Worm (Caenorhabditis elegans) whole organism, mixed stage, embryonic: Measurements from ENCODE around the gene Y116A8A.6.

Experiments used
- M03D4.4 ChIP-seq: sonication (generic microtip); optimal IDR thresholded peaks from 2 replicates; lab custom pipeline; 2017; ENCODE audit warnings: mild to moderate bottlenecking, missing genetic modification characterization, missing compliant biosample characterization
- bed-3 ChIP-seq: fragments of 200-800 bp; sonication (Bioruptor generic); optimal IDR thresholded peaks from 3 replicates; lab custom pipeline; 2018; ENCODE audit warnings: mild to moderate bottlenecking, missing genetic modification characterization, moderate library complexity, missing compliant biosample characterization
- blmp-1 ChIP-seq: fragments of 150-350 bp; optimal IDR thresholded peaks from 2 replicates; lab custom pipeline; 2014; ENCODE audit warnings: missing biosample characterization, missing genetic modification characterization
- ceh-39 ChIP-seq: fragments of 150-350 bp; optimal IDR thresholded peaks from 2 replicates; lab custom pipeline; 2014; ENCODE audit warnings: missing biosample characterization, missing genetic modification characterization
- ceh-43 ChIP-seq: fragments of 200-800 bp; sonication (Bioruptor generic); optimal IDR thresholded peaks from 2 replicates; lab custom pipeline; 2018; ENCODE audit warnings: mild to moderate bottlenecking, missing genetic modification characterization, moderate library complexity, missing compliant biosample characterization
- ceh-83 ChIP-seq: fragments of 200-800 bp; sonication (Bioruptor generic); optimal IDR thresholded peaks from 2 replicates; lab custom pipeline; 2018; ENCODE audit warnings: mild to moderate bottlenecking, missing genetic modification characterization, missing compliant biosample characterization
- ces-1 ChIP-seq: fragments of 150-350 bp; optimal IDR thresholded peaks from 2 replicates; lab custom pipeline; 2014; ENCODE audit warnings: missing biosample characterization, missing genetic modification reagents, missing genetic modification characterization
- cnd-1 ChIP-seq: fragments of 200-800 bp; sonication (Bioruptor generic); optimal IDR thresholded peaks from 2 replicates; lab custom pipeline; 2018; ENCODE audit warnings: mild to moderate bottlenecking, missing genetic modification characterization, missing compliant biosample characterization
- drap-1 ChIP-seq: fragments of 200-800 bp; sonication (Bioruptor generic); optimal IDR thresholded peaks from 3 replicates; lab custom pipeline; 2018; ENCODE audit warnings: mild to moderate bottlenecking, missing genetic modification characterization, missing compliant biosample characterization
- elt-1 ChIP-seq: sonication (generic microtip); optimal IDR thresholded peaks from 2 replicates; lab custom pipeline; 2017; ENCODE audit warnings: missing genetic modification characterization, mild to moderate bottlenecking, missing compliant biosample characterization, antibody characterized with exemption, moderate library complexity, borderline replicate concordance; ENCODE audit not compliant: insufficient read depth
- elt-3 ChIP-seq: fragments of 150-350 bp; optimal IDR thresholded peaks from 2 replicates; lab custom pipeline; 2014; ENCODE audit warnings: missing biosample characterization, missing genetic modification characterization
- flh-1 ChIP-seq: fragments of 200-800 bp; sonication (Bioruptor generic); optimal IDR thresholded peaks from 2 replicates; lab custom pipeline; 2018; ENCODE audit warnings: mild to moderate bottlenecking, missing genetic modification characterization, moderate library complexity, missing compliant biosample characterization
- ham-2 ChIP-seq: fragments of 200-800 bp; sonication (Bioruptor generic); optimal IDR thresholded peaks from 2 replicates; lab custom pipeline; 2018; ENCODE audit warnings: mild to moderate bottlenecking, missing genetic modification characterization, missing compliant biosample characterization
- hlh-1 ChIP-seq: fragments of 150-350 bp; optimal IDR thresholded peaks from 2 replicates; lab custom pipeline; 2014; ENCODE audit warnings: missing biosample characterization, missing genetic modification reagents, missing genetic modification characterization
- lin-13 ChIP-seq: fragments of 150-350 bp; optimal IDR thresholded peaks from 2 replicates; lab custom pipeline; 2014; ENCODE audit warnings: missing biosample characterization, missing genetic modification characterization
- lin-32 ChIP-seq: fragments of 200-800 bp; sonication (Bioruptor generic); optimal IDR thresholded peaks from 2 replicates; lab custom pipeline; 2018; ENCODE audit warnings: mild to moderate bottlenecking, missing genetic modification characterization, missing compliant biosample characterization
- lsy-2 ChIP-seq: fragments of 150-350 bp; optimal IDR thresholded peaks from 2 replicates; lab custom pipeline; 2014; ENCODE audit warnings: missing biosample characterization, missing genetic modification characterization
- mab-5 ChIP-seq: fragments of 150-350 bp; optimal IDR thresholded peaks from 2 replicates; lab custom pipeline; 2014; ENCODE audit warnings: missing biosample characterization, missing genetic modification characterization
- mep-1 ChIP-seq: fragments of 150-350 bp; optimal IDR thresholded peaks from 2 replicates; lab custom pipeline; 2017; ENCODE audit warnings: missing biosample characterization, missing genetic modification reagents, missing genetic modification characterization, inconsistent platforms
- mls-2 ChIP-seq: sonication (generic microtip); optimal IDR thresholded peaks from 2 replicates; lab custom pipeline; 2016; ENCODE audit warnings: mild to moderate bottlenecking, missing genetic modification characterization, moderate library complexity, missing compliant biosample characterization
- nhr-12 ChIP-seq: fragments of 150-350 bp; optimal IDR thresholded peaks from 2 replicates; lab custom pipeline; 2014; ENCODE audit warnings: missing biosample characterization, missing genetic modification characterization
- nhr-2 ChIP-seq: fragments of 150-350 bp; optimal IDR thresholded peaks from 2 replicates; lab custom pipeline; 2014; ENCODE audit warnings: missing biosample characterization, missing genetic modification characterization
- nhr-237 ChIP-seq: fragments of 150-350 bp; optimal IDR thresholded peaks from 2 replicates; lab custom pipeline; 2014; ENCODE audit warnings: missing biosample characterization, missing genetic modification characterization
- nhr-28 ChIP-seq: fragments of 150-350 bp; optimal IDR thresholded peaks from 2 replicates; lab custom pipeline; 2014; ENCODE audit warnings: missing biosample characterization, missing genetic modification characterization
- nhr-76 ChIP-seq: sonication (generic microtip); optimal IDR thresholded peaks from 2 replicates; lab custom pipeline; 2017; ENCODE audit warnings: missing biosample characterization, missing genetic modification characterization
- pha-4 ChIP-seq: fragments of 150-350 bp; optimal IDR thresholded peaks from 2 replicates; lab custom pipeline; 2018; ENCODE audit warnings: missing biosample characterization, missing genetic modification reagents, missing genetic modification characterization
- sem-2 ChIP-seq: fragments of 200-800 bp; sonication (Bioruptor generic); optimal IDR thresholded peaks from 2 replicates; lab custom pipeline; 2018; ENCODE audit warnings: mild to moderate bottlenecking, missing genetic modification characterization, missing compliant biosample characterization
- snpc-4 ChIP-seq: fragments of 150-350 bp; optimal IDR thresholded peaks from 2 replicates; lab custom pipeline; 2014; ENCODE audit warnings: missing biosample characterization, missing genetic modification characterization
- sptf-1 ChIP-seq: sonication (generic microtip); optimal IDR thresholded peaks from 2 replicates; lab custom pipeline; 2017; ENCODE audit warnings: mild to moderate bottlenecking, missing genetic modification characterization, moderate library complexity, missing compliant biosample characterization
- tbx-8 ChIP-seq: fragments of 200-800 bp; sonication (Bioruptor generic); optimal IDR thresholded peaks from 2 replicates; lab custom pipeline; 2018; ENCODE audit warnings: mild to moderate bottlenecking, missing genetic modification characterization, moderate library complexity, missing compliant biosample characterization
- unc-120 ChIP-seq: sonication (generic microtip); optimal IDR thresholded peaks from 2 replicates; lab custom pipeline; 2017; ENCODE audit warnings: missing genetic modification characterization, missing compliant biosample characterization; ENCODE audit not compliant: poor library complexity, severe bottlenecking
- unc-39 ChIP-seq: fragments of 150-350 bp; optimal IDR thresholded peaks from 2 replicates; lab custom pipeline; 2014; ENCODE audit warnings: missing biosample characterization, missing genetic modification characterization
- unc-62 ChIP-seq: fragments of 150-350 bp; optimal IDR thresholded peaks from 2 replicates; lab custom pipeline; 2014; ENCODE audit warnings: missing biosample characterization, missing genetic modification reagents, missing genetic modification characterization
- zip-8 ChIP-seq: fragments of 150-350 bp; optimal IDR thresholded peaks from 2 replicates; lab custom pipeline; 2014; ENCODE audit warnings: missing biosample characterization, missing genetic modification characterization
- ztf-11 ChIP-seq: fragments of 150-350 bp; optimal IDR thresholded peaks from 2 replicates; lab custom pipeline; 2014; ENCODE audit warnings: missing biosample characterization, missing genetic modification characterization

Y116A8A.6 gene

ce11 chrIV:16864876-16865275, 36.3 kb upstream of the Y116A8A.6 start:
- TF ChIP-seq unc-62 (GFP tag; lab: Kevin White, UChicago) (no peak), cnd-1 (tag; lab: Kevin White, UChicago) (no peak), flh-1 (no peak), blmp-1 (no peak), nhr-12 (tag; lab: Kevin White, UChicago) (no peak), nhr-2 (tag; lab: Kevin White, UChicago) (no peak), ceh-83 (GFP tag; lab: Kevin White, UChicago) (no peak), zip-8 (tag; lab: Kevin White, UChicago) (no peak), drap-1 (GFP tag; lab: Kevin White, UChicago) (no peak), ceh-39 (tag; lab: Kevin White, UChicago) (no peak), lin-32 (GFP tag; lab: Kevin White, UChicago) (no peak), elt-1 (tag; lab: Kevin White, UChicago) (no peak), nhr-28 (tag; lab: Kevin White, UChicago) (no peak), hlh-1 (tag; lab: Kevin White, UChicago) (no peak), snpc-4 (no peak), sem-2 (GFP tag; lab: Kevin White, UChicago) (no peak), elt-3 (tag; lab: Kevin White, UChicago) (no peak), mep-1 (tag; lab: Kevin White, UChicago) (no peak), lin-13 (no peak), ces-1 (GFP tag; lab: Kevin White, UChicago) (no peak)

- no peak for TF ChIP-seq flh-1
- TF ChIP-seq elt-1 (tag; lab: Kevin White, UChicago), result no peak
- TF ChIP-seq ceh-43 (GFP tag; lab: Kevin White, UChicago), result peak; percentile 76
- peak; percentile 78 for TF ChIP-seq M03D4.4 (tag; lab: Kevin White, UChicago)
- TF ChIP-seq mep-1 (tag; lab: Kevin White, UChicago), result peak; percentile 86
- TF ChIP-seq drap-1 (GFP tag; lab: Kevin White, UChicago), result peak; percentile 7
- TF ChIP-seq nhr-12 (tag; lab: Kevin White, UChicago), result no peak
- no peak for TF ChIP-seq nhr-2 (tag; lab: Kevin White, UChicago)
- TF ChIP-seq nhr-76 (tag; lab: Kevin White, UChicago), result no peak
- no peak for TF ChIP-seq lin-32 (GFP tag; lab: Kevin White, UChicago)
- peak; percentile 40 for TF ChIP-seq unc-120 (tag; lab: Kevin White, UChicago)
- no peak for TF ChIP-seq tbx-8 (GFP tag; lab: Kevin White, UChicago)
- peak; percentile 10 for TF ChIP-seq lin-13
- TF ChIP-seq ztf-11 (tag; lab: Kevin White, UChicago), result no peak
- TF ChIP-seq mab-5 (tag; lab: Kevin White, UChicago), result peak; percentile 54
- peak; percentile 76 for TF ChIP-seq mls-2 (tag; lab: Kevin White, UChicago)
- TF ChIP-seq ham-2 (GFP tag; lab: Kevin White, UChicago), result no peak
- TF ChIP-seq pha-4 (tag; lab: Kevin White, UChicago), result no peak
- TF ChIP-seq snpc-4, result no peak
- TF ChIP-seq ceh-83 (GFP tag; lab: Kevin White, UChicago), result no peak
- TF ChIP-seq nhr-237, result no peak
- peak; percentile 41 for TF ChIP-seq bed-3 (GFP tag; lab: Kevin White, UChicago)
- TF ChIP-seq nhr-28 (tag; lab: Kevin White, UChicago), result no peak
- TF ChIP-seq elt-3 (tag; lab: Kevin White, UChicago), result no peak
- TF ChIP-seq cnd-1 (tag; lab: Kevin White, UChicago), result no peak
- TF ChIP-seq ces-1 (GFP tag; lab: Kevin White, UChicago), result peak; percentile 63
- TF ChIP-seq sptf-1 (tag; lab: Kevin White, UChicago), result peak; percentile 80
- no peak for TF ChIP-seq unc-62 (GFP tag; lab: Kevin White, UChicago)
- TF ChIP-seq unc-39 (tag; lab: Kevin White, UChicago), result no peak
- peak; percentile 24 for TF ChIP-seq sem-2 (GFP tag; lab: Kevin White, UChicago)
- TF ChIP-seq zip-8 (tag; lab: Kevin White, UChicago), result no peak
- no peak for TF ChIP-seq hlh-1 (tag; lab: Kevin White, UChicago)
- TF ChIP-seq lsy-2 (tag; lab: Kevin White, UChicago), result peak; percentile 66
- TF ChIP-seq ceh-39 (tag; lab: Kevin White, UChicago), result no peak
- no peak for TF ChIP-seq blmp-1
Measured at ce11 chrIV:16863431-16863895, 34.9 kb upstream of the Y116A8A.6 start, which contains the start of the genes mel-46 and lsy-13. TSS of gene mel-46 (minus strand) at chrIV:16863481. TSS of gene lsy-13 (plus strand) at chrIV:16863870.
